Fruit fly (Drosophila melanogaster) whole organism, embryonic: ENCODE data around the gene CG13385.
A peak's percentile ranks its signal among the peaks of the same experiment; 100 is the strongest.

Experiments used
- C15 ChIP-seq: fragments of 200-800 bp; sonication (Bioruptor generic); IDR thresholded peaks from 3 replicates; pipeline ENCODE4 v1.3.6; 2022; ENCODE audit warnings: missing biosample characterization, missing genetic modification characterization
- CG10366 ChIP-seq: fragments of 200-800 bp; sonication (Bioruptor generic); IDR thresholded peaks from 2 replicates; pipeline ENCODE4 v1.3.6; 2022; ENCODE audit warnings: missing biosample characterization, missing genetic modification characterization
- CG10565 ChIP-seq: fragments of 200-800 bp; sonication (Bioruptor generic); optimal IDR thresholded peaks from 3 replicates; lab custom pipeline; 2016; ENCODE audit warnings: missing biosample characterization, mild to moderate bottlenecking, missing genetic modification characterization
- CG11398 ChIP-seq: fragments of 200-800 bp; sonication (Bioruptor generic); optimal IDR thresholded peaks from 2 replicates; lab custom pipeline; 2016; ENCODE audit warnings: missing biosample characterization, missing genetic modification characterization
- CG11560 ChIP-seq: fragments of 200-800 bp; sonication (Bioruptor generic); IDR thresholded peaks from 3 replicates; pipeline ENCODE4 v1.3.6; 2022; ENCODE audit warnings: missing biosample characterization, missing genetic modification characterization
- CG12744 ChIP-seq: fragments of 200-800 bp; sonication (Bioruptor generic); optimal IDR thresholded peaks from 2 replicates; lab custom pipeline; 2016; ENCODE audit warnings: missing biosample characterization, missing genetic modification characterization
- CG14667 ChIP-seq: fragments of 200-800 bp; sonication (Bioruptor generic); IDR thresholded peaks from 2 replicates; pipeline ENCODE4 v1.3.6; 2022; ENCODE audit warnings: missing biosample characterization, missing genetic modification characterization
- CG14710 ChIP-seq: fragments of 200-800 bp; sonication (Bioruptor generic); optimal IDR thresholded peaks from 3 replicates; lab custom pipeline; 2019; ENCODE audit warnings: missing biosample characterization, mild to moderate bottlenecking, missing genetic modification characterization, moderate library complexity
- CG15073 ChIP-seq: fragments of 200-800 bp; sonication (Bioruptor generic); optimal IDR thresholded peaks from 2 replicates; lab custom pipeline; 2016; ENCODE audit warnings: missing biosample characterization, missing genetic modification characterization
- CG16813 ChIP-seq: fragments of 200-800 bp; sonication (Bioruptor generic); IDR thresholded peaks from 3 replicates; pipeline ENCODE4 v1.3.6; 2022; ENCODE audit warnings: missing biosample characterization, missing genetic modification characterization; ENCODE audit not compliant: partially characterized antibody
- CG16815 ChIP-seq: fragments of 200-800 bp; sonication (Bioruptor generic); optimal IDR thresholded peaks from 3 replicates; lab custom pipeline; 2017; ENCODE audit warnings: missing biosample characterization, mild to moderate bottlenecking, missing genetic modification characterization
- CG18011 ChIP-seq: fragments of 200-800 bp; sonication (Bioruptor generic); optimal IDR thresholded peaks from 2 replicates; lab custom pipeline; 2017; ENCODE audit warnings: missing biosample characterization, missing genetic modification characterization, mild to moderate bottlenecking, moderate library complexity, missing genotype
- CG2712 ChIP-seq: fragments of 200-800 bp; optimal IDR thresholded peaks from 3 replicates; lab custom pipeline; 2019; ENCODE audit warnings: missing biosample characterization, mild to moderate bottlenecking, missing genetic modification characterization, moderate library complexity
- CG30403 ChIP-seq: fragments of 200-800 bp; sonication (Bioruptor generic); optimal IDR thresholded peaks from 3 replicates; lab custom pipeline; 2016; ENCODE audit warnings: missing biosample characterization, missing genetic modification characterization
- CG4617 ChIP-seq: fragments of 200-800 bp; sonication (Bioruptor generic); optimal IDR thresholded peaks from 3 replicates; lab custom pipeline; 2016; ENCODE audit warnings: missing biosample characterization, missing genetic modification characterization, borderline replicate concordance
- CG7928 ChIP-seq: fragments of 200-800 bp; sonication (Bioruptor generic); optimal IDR thresholded peaks from 2 replicates; lab custom pipeline; 2017; ENCODE audit warnings: missing biosample characterization, mild to moderate bottlenecking, missing genetic modification characterization
- CG9932 ChIP-seq: fragments of 200-800 bp; sonication (Bioruptor generic); IDR thresholded peaks from 2 replicates; pipeline ENCODE4 v1.3.6; 2022; ENCODE audit warnings: missing biosample characterization, missing genetic modification characterization
- Camta ChIP-seq: fragments of 200-800 bp; sonication (Bioruptor generic); optimal IDR thresholded peaks from 2 replicates; lab custom pipeline; 2016; ENCODE audit warnings: missing biosample characterization, missing genetic modification characterization
- Dad ChIP-seq: fragments of 200-800 bp; sonication (Bioruptor generic); optimal IDR thresholded peaks from 3 replicates; lab custom pipeline; 2016; ENCODE audit warnings: missing biosample characterization, missing genetic modification characterization
- Kr ChIP-seq: fragments of 200-800 bp; sonication (Bioruptor generic); optimal IDR thresholded peaks from 2 replicates; lab custom pipeline; 2017; ENCODE audit warnings: missing biosample characterization, mild to moderate bottlenecking, missing genetic modification characterization
- MTF-1 ChIP-seq: fragments of 200-800 bp; sonication (Bioruptor generic); optimal IDR thresholded peaks from 2 replicates; lab custom pipeline; 2018; ENCODE audit warnings: missing biosample characterization, mild to moderate bottlenecking, missing genetic modification characterization, borderline replicate concordance
- Mad ChIP-seq: fragments of 200-800 bp; sonication (Bioruptor generic); optimal IDR thresholded peaks from 2 replicates; lab custom pipeline; 2016; ENCODE audit warnings: missing biosample characterization, missing genetic modification characterization
- Max ChIP-seq: fragments of 200-800 bp; sonication (Bioruptor generic); optimal IDR thresholded peaks from 2 replicates; lab custom pipeline; 2016; ENCODE audit warnings: missing biosample characterization, mild to moderate bottlenecking, missing genetic modification characterization
- Nf-YC ChIP-seq: fragments of 200-800 bp; optimal IDR thresholded peaks from 3 replicates; lab custom pipeline; 2019; ENCODE audit warnings: missing biosample characterization, mild to moderate bottlenecking, missing genetic modification characterization, moderate library complexity
- Sry-δ ChIP-seq: fragments of 200-800 bp; sonication (Bioruptor generic); optimal IDR thresholded peaks from 2 replicates; lab custom pipeline; 2016; ENCODE audit warnings: missing biosample characterization, missing genetic modification characterization
- Taf1 ChIP-seq: fragments of 200-800 bp; sonication (Bioruptor generic); IDR thresholded peaks from 2 replicates; pipeline ENCODE4 v1.3.6; 2022; ENCODE audit warnings: missing biosample characterization, missing genetic modification characterization
- amos ChIP-seq: fragments of 200-800 bp; sonication (Bioruptor generic); IDR thresholded peaks from 2 replicates; pipeline ENCODE4 v1.3.6; 2022; ENCODE audit warnings: missing biosample characterization, missing genetic modification characterization; ENCODE audit not compliant: partially characterized antibody
- ato ChIP-seq: fragments of 200-800 bp; sonication (Bioruptor generic); IDR thresholded peaks from 2 replicates; pipeline ENCODE4 v1.3.6; 2022; ENCODE audit warnings: missing biosample characterization, missing genetic modification characterization; ENCODE audit not compliant: partially characterized antibody
- az2 ChIP-seq: fragments of 200-800 bp; sonication (Bioruptor generic); optimal IDR thresholded peaks from 3 replicates; lab custom pipeline; 2016; ENCODE audit warnings: missing biosample characterization, missing genetic modification characterization
- bigmax ChIP-seq: fragments of 200-800 bp; sonication (Bioruptor generic); optimal IDR thresholded peaks from 2 replicates; lab custom pipeline; 2018; ENCODE audit warnings: missing biosample characterization, mild to moderate bottlenecking, missing genetic modification characterization
- crol ChIP-seq: fragments of 200-800 bp; sonication (Bioruptor generic); IDR thresholded peaks from 2 replicates; pipeline ENCODE4 v1.3.6; 2022; ENCODE audit warnings: missing biosample characterization, missing genetic modification characterization
- eyg ChIP-seq: fragments of 200-800 bp; sonication (Bioruptor generic); optimal IDR thresholded peaks from 3 replicates; lab custom pipeline; 2016; ENCODE audit warnings: missing biosample characterization, missing genetic modification characterization
- fd102C ChIP-seq: fragments of 200-800 bp; sonication (Bioruptor generic); optimal IDR thresholded peaks from 2 replicates; lab custom pipeline; 2018; ENCODE audit warnings: missing biosample characterization, mild to moderate bottlenecking, missing genetic modification characterization, moderate library complexity
- her ChIP-seq: fragments of 200-800 bp; sonication (Bioruptor generic); optimal IDR thresholded peaks from 2 replicates; lab custom pipeline; 2016; ENCODE audit warnings: missing biosample characterization, missing genetic modification characterization
- hkb ChIP-seq, 2 experiments: fragments of 200-800 bp in 1 of 2; fragments of >200 bp in 1 of 2; sonication (Bioruptor generic) in 1 of 2; IDR thresholded peaks in 1 of 2; optimal IDR thresholded peaks in 1 of 2; 2 replicates each; pipeline versions ENCODE4 v1.3.6 to Lab custom; 2017 to 2022; ENCODE audit warnings: missing biosample characterization in 1 of 2, missing genetic modification characterization in 1 of 2
- inv ChIP-seq: fragments of 200-800 bp; sonication (Bioruptor generic); IDR thresholded peaks from 2 replicates; pipeline ENCODE4 v1.3.6; 2022; ENCODE audit warnings: missing biosample characterization, missing genetic modification characterization; ENCODE audit not compliant: partially characterized antibody
- jigr1 ChIP-seq: fragments of 200-800 bp; sonication (Bioruptor generic); IDR thresholded peaks from 3 replicates; pipeline ENCODE4 v1.3.6; 2022; ENCODE audit warnings: missing biosample characterization, missing genetic modification characterization
- kah ChIP-seq: fragments of 200-800 bp; sonication (Bioruptor generic); optimal IDR thresholded peaks from 2 replicates; lab custom pipeline; 2018; ENCODE audit warnings: missing biosample characterization, mild to moderate bottlenecking, missing genetic modification characterization
- luna ChIP-seq: fragments of 200-800 bp; sonication (Bioruptor generic); optimal IDR thresholded peaks from 2 replicates; lab custom pipeline; 2016; ENCODE audit warnings: missing biosample characterization, missing genetic modification characterization
- pan ChIP-seq, 4 experiments: fragments of >200 bp in 3 of 4; fragments of 200-800 bp in 1 of 4; sonication (Bioruptor generic) in 1 of 4; optimal IDR thresholded peaks in 3 of 4; IDR thresholded peaks in 1 of 4; 2 replicates each; pipeline versions ENCODE4 v1.3.6 to Lab custom; 2017 to 2022; ENCODE audit warnings: missing biosample characterization in 2 of 4, missing genetic modification characterization in 2 of 4, mixed read lengths in 1 of 4
- pros ChIP-seq: fragments of 200-800 bp; sonication (Bioruptor generic); optimal IDR thresholded peaks from 3 replicates; lab custom pipeline; 2019; ENCODE audit warnings: missing biosample characterization, mild to moderate bottlenecking, missing genetic modification characterization, moderate library complexity
- repo ChIP-seq: fragments of 200-800 bp; sonication (Bioruptor generic); optimal IDR thresholded peaks from 2 replicates; lab custom pipeline; 2016; ENCODE audit warnings: missing biosample characterization, missing genetic modification characterization
- run ChIP-seq: fragments of 200-800 bp; sonication (Bioruptor generic); optimal IDR thresholded peaks from 3 replicates; lab custom pipeline; 2018; ENCODE audit warnings: missing biosample characterization, mild to moderate bottlenecking, missing genetic modification characterization
- sd ChIP-seq: fragments of 200-800 bp; sonication (Bioruptor generic); optimal IDR thresholded peaks from 3 replicates; lab custom pipeline; 2018; ENCODE audit warnings: missing biosample characterization, mild to moderate bottlenecking, missing genetic modification characterization, moderate library complexity
- sob ChIP-seq: fragments of 200-800 bp; sonication (Bioruptor generic); IDR thresholded peaks from 2 replicates; pipeline ENCODE4 v1.3.6; 2022; ENCODE audit warnings: missing biosample characterization, missing genetic modification characterization
- sr ChIP-seq: fragments of 200-800 bp; sonication (Bioruptor generic); IDR thresholded peaks from 3 replicates; pipeline ENCODE4 v1.3.6; 2022; ENCODE audit warnings: missing biosample characterization, missing genetic modification characterization
- sug ChIP-seq: fragments of 200-800 bp; optimal IDR thresholded peaks from 2 replicates; lab custom pipeline; 2019; ENCODE audit warnings: missing biosample characterization, mild to moderate bottlenecking, missing genetic modification characterization, moderate library complexity
- wor ChIP-seq: fragments of 200-800 bp; sonication (Bioruptor generic); IDR thresholded peaks from 2 replicates; pipeline ENCODE4 v1.3.6; 2022; ENCODE audit warnings: missing biosample characterization, missing genetic modification characterization
- z ChIP-seq: fragments of 200-800 bp; sonication (Bioruptor generic); IDR thresholded peaks from 3 replicates; pipeline ENCODE4 v1.3.6; 2022; ENCODE audit warnings: missing biosample characterization, missing genetic modification characterization

The CG13385 gene

dm6 chr2L:8384108-8384601 is 12.3 kb upstream of the CG13385 start, which contains the start of the genes Dad1 and CG13384 (continued):
- peak; percentile 79 for TF ChIP-seq kah
- TF ChIP-seq sob (GFP tag; lab: Robert Waterston, UW), result peak; percentile 93
- peak; percentile 45; the same call in 1 of the 2 replicates for TF ChIP-seq amos
- TF ChIP-seq luna (GFP tag; lab: Kevin White, UChicago), result no peak
- no peak for TF ChIP-seq z (GFP tag; lab: Robert Waterston, UW)
- no peak for TF ChIP-seq sd
- peak; percentile 96 for TF ChIP-seq CG14710 (tag; lab: Kevin White, UChicago)
- TF ChIP-seq CG10366 (GFP tag; lab: Robert Waterston, UW), result peak; percentile 87
- TF ChIP-seq CG11398 (GFP tag; lab: Kevin White, UChicago), result no peak
- peak; percentile 44 for TF ChIP-seq Dad (GFP tag; lab: Kevin White, UChicago)
- peak; percentile 92 for TF ChIP-seq CG16815
- peak; percentile 77 for TF ChIP-seq CG12744 (GFP tag; lab: Kevin White, UChicago)
- TF ChIP-seq pros (GFP tag; lab: Kevin White, UChicago), result peak; percentile 78
- peak; percentile 26 for TF ChIP-seq her (GFP tag; lab: Kevin White, UChicago)
- TF ChIP-seq Mad (GFP tag; lab: Kevin White, UChicago), result peak; percentile 67
- peak; percentile 96 for TF ChIP-seq CG30403 (GFP tag; lab: Kevin White, UChicago)
- TF ChIP-seq MTF-1 (GFP tag; lab: Kevin White, UChicago), result peak; percentile 64
- TF ChIP-seq sr, result no peak
- TF ChIP-seq eyg (GFP tag; lab: Kevin White, UChicago), result no peak
- TF ChIP-seq bigmax (GFP tag; lab: Kevin White, UChicago), result no peak
- TF ChIP-seq run (tag; lab: Kevin White, UChicago), result peak; percentile 83
- peak; percentile 82 for TF ChIP-seq CG11560
- no peak for TF ChIP-seq repo
- TF ChIP-seq CG9932 (GFP tag; lab: Robert Waterston, UW), result peak; percentile 97
- TF ChIP-seq CG2712 (tag; lab: Kevin White, UChicago), result peak; percentile 97
- peak; percentile 92 for TF ChIP-seq az2 (GFP tag; lab: Kevin White, UChicago)
- peak; percentile 38 for TF ChIP-seq CG10565 (GFP tag; lab: Kevin White, UChicago)
- peak; percentile 47; the same call in 1 of the 2 replicates for TF ChIP-seq inv (GFP tag; lab: Robert Waterston, UW)
- TF ChIP-seq sug (tag; lab: Kevin White, UChicago), result peak; percentile 96
- peak; percentile 50 for TF ChIP-seq CG4617 (GFP tag; lab: Kevin White, UChicago)
- TF ChIP-seq CG14667 (GFP tag; lab: Robert Waterston, UW), result peak; percentile 90
- TF ChIP-seq crol, result peak; percentile 14; the same call in 1 of the 2 replicates
- no peak for TF ChIP-seq hkb (optimal IDR thresholded peaks at IDR 0.05; lab: Kevin White, UChicago)
- peak; percentile 85 for TF ChIP-seq hkb (GFP tag; IDR thresholded peaks at IDR 0.05; lab: Robert Waterston, UW)
- TF ChIP-seq pan (optimal IDR thresholded peaks at IDR 0.05; lab: Kevin White, UChicago), result no peak
- TF ChIP-seq pan (GFP tag; optimal IDR thresholded peaks at IDR 0.05 in 1 of 2, IDR thresholded peaks at IDR 0.05 in 1 of 2), result peak in 1 of 2 experiments; percentile 93
- TF ChIP-seq wor (GFP tag; lab: Robert Waterston, UW), result peak; percentile 62
- TF ChIP-seq CG18011 (GFP tag; lab: Kevin White, UChicago), result peak; percentile 78
- TF ChIP-seq ato (GFP tag; lab: Robert Waterston, UW), result 0 out of 2 replicates have a peak, but pooled peaks have one; percentile 23
- TF ChIP-seq C15, result peak; percentile 68; the same call in 1 of the 3 replicates
- TF ChIP-seq jigr1 (GFP tag; lab: Robert Waterston, UW), result peak; percentile 73; the same call in 2 of the 3 replicates
- TF ChIP-seq fd102C, result peak; percentile 55
- peak; percentile 49 for TF ChIP-seq Sry-δ
- peak; percentile 83 for TF ChIP-seq Taf1
- TF ChIP-seq CG7928 (GFP tag; lab: Kevin White, UChicago), result peak; percentile 60
- peak; percentile 43 for TF ChIP-seq CG15073
- TF ChIP-seq Camta (GFP tag; lab: Kevin White, UChicago), result peak; percentile 56
- TF ChIP-seq Max (GFP tag; lab: Kevin White, UChicago), result peak; percentile 84
- TF ChIP-seq CG16813, result peak; percentile 51; the same call in 1 of the 3 replicates
- peak; percentile 65 for TF ChIP-seq Kr
- TF ChIP-seq Nf-YC (tag; lab: Kevin White, UChicago), result peak; percentile 91
